Worm (Caenorhabditis elegans) whole organism, L1 larva: Measurements from ENCODE around the gene bgnt-1.5.

Experiments used
- C16A3.4 ChIP-seq: fragments of 150-350 bp; optimal IDR thresholded peaks from 2 replicates; lab custom pipeline; 2014; ENCODE audit warnings: missing biosample characterization, missing genetic modification characterization
- C34B4.2 ChIP-seq: sonication (generic microtip); optimal IDR thresholded peaks from 2 replicates; lab custom pipeline; 2017; ENCODE audit warnings: mild to moderate bottlenecking, missing genetic modification characterization, missing compliant biosample characterization
- aha-1 ChIP-seq: fragments of 150-350 bp; optimal IDR thresholded peaks from 2 replicates; lab custom pipeline; 2014; ENCODE audit warnings: missing biosample characterization, missing genetic modification characterization
- aly-2 ChIP-seq: fragments of 150-350 bp; optimal IDR thresholded peaks from 2 replicates; lab custom pipeline; 2014; ENCODE audit warnings: missing biosample characterization, missing genetic modification characterization
- blmp-1 ChIP-seq: fragments of 150-350 bp; optimal IDR thresholded peaks from 2 replicates; lab custom pipeline; 2014; ENCODE audit warnings: missing biosample characterization, missing genetic modification characterization
- ceh-63 ChIP-seq: fragments of 200-800 bp; sonication (Bioruptor generic); optimal IDR thresholded peaks from 2 replicates; lab custom pipeline; 2018; ENCODE audit warnings: mild to moderate bottlenecking, missing genetic modification characterization, missing compliant biosample characterization
- ceh-82 ChIP-seq, 3 experiments: fragments of 150-350 bp in 1 of 3; sonication (generic microtip) in 2 of 3; optimal IDR thresholded peaks; 2 replicates each; lab custom pipeline; 2014 to 2017; ENCODE audit warnings: missing biosample characterization in 3 of 3, missing genetic modification characterization in 3 of 3
- ceh-88 ChIP-seq: fragments of 200-800 bp; sonication (Bioruptor generic); IDR thresholded peaks from 2 replicates; pipeline ENCODE4 v1.3.6; 2022; ENCODE audit warnings: missing genetic modification characterization, missing compliant biosample characterization
- ces-1 ChIP-seq: fragments of 150-350 bp; optimal IDR thresholded peaks from 2 replicates; lab custom pipeline; 2014; ENCODE audit warnings: missing biosample characterization, missing genetic modification reagents, missing genetic modification characterization
- dpl-1 ChIP-seq, 3 experiments: fragments of 150-350 bp in 2 of 3; sonication (generic microtip) in 1 of 3; optimal IDR thresholded peaks; 2 replicates each; lab custom pipeline; 2014 to 2017; ENCODE audit warnings: missing biosample characterization in 3 of 3, missing genetic modification characterization in 3 of 3, missing genetic modification reagents in 3 of 3
- egl-13 ChIP-seq: sonication (generic microtip); optimal IDR thresholded peaks from 2 replicates; lab custom pipeline; 2016; ENCODE audit warnings: missing genotype, missing genetic modification reagents, missing genetic modification characterization, missing compliant biosample characterization
- egl-27 ChIP-seq, 2 experiments: fragments of 150-350 bp in 1 of 2; sonication (generic microtip); optimal IDR thresholded peaks; 3 replicates each; lab custom pipeline; 2017 to 2018; ENCODE audit warnings: missing biosample characterization in 2 of 2, missing genetic modification characterization in 2 of 2, missing genetic modification reagents in 2 of 2
- elt-2 ChIP-seq: sonication (generic microtip); optimal IDR thresholded peaks from 2 replicates; lab custom pipeline; 2016; ENCODE audit warnings: missing genetic modification characterization, mild to moderate bottlenecking, inconsistent platforms, missing compliant biosample characterization, missing genetic modification reagents
- elt-3 ChIP-seq, 6 experiments: fragments of 150-350 bp in 1 of 6; sonication (generic microtip); optimal IDR thresholded peaks; 2 replicates each; lab custom pipeline; 2017 to 2018; ENCODE audit warnings: missing biosample characterization in 6 of 6, missing genetic modification characterization in 6 of 6, inconsistent platforms in 1 of 6
- fkh-10 ChIP-seq: sonication (generic microtip); optimal IDR thresholded peaks from 2 replicates; lab custom pipeline; 2017; ENCODE audit warnings: missing biosample characterization, missing genetic modification reagents, missing genetic modification characterization
- fkh-8 ChIP-seq: sonication (generic microtip); optimal IDR thresholded peaks from 2 replicates; lab custom pipeline; 2016; ENCODE audit warnings: mild to moderate bottlenecking, missing genetic modification characterization, missing compliant biosample characterization
- hlh-4 ChIP-seq: sonication (generic microtip); optimal IDR thresholded peaks from 2 replicates; lab custom pipeline; 2016; ENCODE audit warnings: mild to moderate bottlenecking, missing genetic modification characterization, missing compliant biosample characterization
- irx-1 ChIP-seq: sonication (generic microtip); optimal IDR thresholded peaks from 2 replicates; lab custom pipeline; 2016; ENCODE audit warnings: missing genetic modification characterization, missing compliant biosample characterization
- jun-1 ChIP-seq: fragments of 150-350 bp; optimal IDR thresholded peaks from 2 replicates; lab custom pipeline; 2014; ENCODE audit warnings: missing biosample characterization, missing genetic modification reagents, missing genetic modification characterization
- lin-14 ChIP-seq: fragments of 200-800 bp; sonication (Bioruptor generic); optimal IDR thresholded peaks from 2 replicates; lab custom pipeline; 2018; ENCODE audit warnings: mild to moderate bottlenecking, missing genetic modification characterization, moderate library complexity, missing compliant biosample characterization
- lin-35 ChIP-seq, 2 experiments: fragments of 150-350 bp; optimal IDR thresholded peaks; 2 replicates each; lab custom pipeline; 2014; ENCODE audit warnings: missing biosample characterization in 2 of 2, missing genetic modification characterization in 2 of 2, missing genetic modification reagents in 2 of 2
- lin-39 ChIP-seq: fragments of 150-350 bp; optimal IDR thresholded peaks from 2 replicates; lab custom pipeline; 2014; ENCODE audit warnings: missing biosample characterization, missing genetic modification reagents, missing genetic modification characterization
- lsy-2 ChIP-seq, 2 experiments: fragments of 150-350 bp; optimal IDR thresholded peaks; 2 replicates each; lab custom pipeline; 2014; ENCODE audit warnings: missing biosample characterization in 2 of 2, missing genetic modification characterization in 2 of 2
- mab-9 ChIP-seq: fragments of 200-800 bp; sonication (Bioruptor generic); IDR thresholded peaks from 2 replicates; pipeline ENCODE4 v1.3.6; 2022; ENCODE audit warnings: missing genetic modification reagents, missing genetic modification characterization, missing compliant biosample characterization
- mdl-1 ChIP-seq, 2 experiments: fragments of 150-350 bp; optimal IDR thresholded peaks; 2 replicates each; lab custom pipeline; 2014 to 2017; ENCODE audit warnings: missing biosample characterization in 2 of 2, missing genetic modification characterization in 2 of 2, inconsistent platforms in 1 of 2
- nhr-11 ChIP-seq: fragments of 150-350 bp; optimal IDR thresholded peaks from 2 replicates; lab custom pipeline; 2014; ENCODE audit warnings: missing biosample characterization, missing genetic modification characterization
- nhr-19 ChIP-seq: fragments of 200-800 bp; sonication (Bioruptor generic); conservative IDR thresholded peaks from 2 replicates; pipeline ENCODE4 v1.3.6; 2022; ENCODE audit warnings: missing genetic modification characterization, missing compliant biosample characterization
- nhr-20 ChIP-seq: sonication (generic microtip); optimal IDR thresholded peaks from 2 replicates; lab custom pipeline; 2016; ENCODE audit warnings: mild to moderate bottlenecking, missing genetic modification characterization, missing compliant biosample characterization
- nhr-47 ChIP-seq: sonication (generic microtip); optimal IDR thresholded peaks from 2 replicates; lab custom pipeline; 2016; ENCODE audit warnings: mild to moderate bottlenecking, missing genetic modification characterization, moderate library complexity, missing compliant biosample characterization
- nhr-71 ChIP-seq: sonication (generic microtip); optimal IDR thresholded peaks from 2 replicates; lab custom pipeline; 2016; ENCODE audit warnings: mild to moderate bottlenecking, missing genetic modification characterization, moderate library complexity, missing compliant biosample characterization
- nhr-76 ChIP-seq: sonication (generic microtip); optimal IDR thresholded peaks from 2 replicates; lab custom pipeline; 2017; ENCODE audit warnings: missing biosample characterization, missing genetic modification characterization
- nhr-77 ChIP-seq: fragments of 150-350 bp; optimal IDR thresholded peaks from 2 replicates; lab custom pipeline; 2014; ENCODE audit warnings: missing biosample characterization, missing genetic modification characterization
- nhr-85 ChIP-seq: sonication (generic microtip); peaks from one replicate; lab custom pipeline; 2016; ENCODE audit warnings: missing genetic modification characterization, inconsistent platforms, missing compliant biosample characterization
- nhr-90 ChIP-seq: sonication (generic microtip); optimal IDR thresholded peaks from 2 replicates; lab custom pipeline; 2016; ENCODE audit warnings: mild to moderate bottlenecking, missing genetic modification characterization, missing compliant biosample characterization; ENCODE audit not compliant: poor library complexity
- pax-3 ChIP-seq: fragments of 200-800 bp; sonication (Bioruptor generic); optimal IDR thresholded peaks from 2 replicates; lab custom pipeline; 2018; ENCODE audit warnings: mild to moderate bottlenecking, missing genetic modification characterization, moderate library complexity, missing compliant biosample characterization
- pqm-1 ChIP-seq: sonication (generic microtip); optimal IDR thresholded peaks from 3 replicates; lab custom pipeline; 2017; ENCODE audit warnings: missing biosample characterization, missing genetic modification characterization
- rnt-1 ChIP-seq: sonication (generic microtip); optimal IDR thresholded peaks from 2 replicates; lab custom pipeline; 2016; ENCODE audit warnings: mild to moderate bottlenecking, missing genetic modification characterization, moderate library complexity, missing compliant biosample characterization
- snpc-4 ChIP-seq: fragments of 150-350 bp; optimal IDR thresholded peaks from 2 replicates; lab custom pipeline; 2014; ENCODE audit warnings: missing biosample characterization, missing genetic modification characterization
- snu-23 ChIP-seq: sonication (generic microtip); optimal IDR thresholded peaks from 2 replicates; lab custom pipeline; 2016; ENCODE audit warnings: missing genetic modification characterization, missing compliant biosample characterization
- sup-37 ChIP-seq: fragments of 200-800 bp; sonication (Bioruptor generic); optimal IDR thresholded peaks from 2 replicates; lab custom pipeline; 2018; ENCODE audit warnings: mild to moderate bottlenecking, missing genetic modification characterization, missing compliant biosample characterization
- swsn-7 ChIP-seq: sonication (generic microtip); optimal IDR thresholded peaks from 2 replicates; lab custom pipeline; 2016; ENCODE audit warnings: missing genetic modification characterization, missing compliant biosample characterization
- tbx-2 ChIP-seq: sonication (generic microtip); optimal IDR thresholded peaks from 2 replicates; lab custom pipeline; 2016; ENCODE audit warnings: missing genetic modification characterization, missing compliant biosample characterization
- unc-130 ChIP-seq: fragments of 150-350 bp; optimal IDR thresholded peaks from 2 replicates; lab custom pipeline; 2017; ENCODE audit warnings: missing biosample characterization, missing genetic modification characterization, inconsistent platforms
- unc-62 ChIP-seq: fragments of 150-350 bp; optimal IDR thresholded peaks from 2 replicates; lab custom pipeline; 2014; ENCODE audit warnings: missing biosample characterization, missing genetic modification reagents, missing genetic modification characterization
- unc-86 ChIP-seq: sonication (generic microtip); optimal IDR thresholded peaks from 2 replicates; lab custom pipeline; 2016; ENCODE audit warnings: missing genetic modification characterization, missing compliant biosample characterization
- vab-15 ChIP-seq: sonication (generic microtip); optimal IDR thresholded peaks from 2 replicates; lab custom pipeline; 2017; ENCODE audit warnings: missing genotype, mild to moderate bottlenecking, missing genetic modification characterization, missing compliant biosample characterization
- xbp-1 ChIP-seq: sonication (generic microtip); optimal IDR thresholded peaks from 2 replicates; lab custom pipeline; 2016; ENCODE audit warnings: missing genetic modification characterization, missing compliant biosample characterization
- zip-4 ChIP-seq: fragments of 200-800 bp; sonication (Bioruptor generic); optimal IDR thresholded peaks from 2 replicates; lab custom pipeline; 2018; ENCODE audit warnings: mild to moderate bottlenecking, missing genetic modification characterization, moderate library complexity, missing compliant biosample characterization
- ztf-4 ChIP-seq: fragments of 150-350 bp; optimal IDR thresholded peaks from 2 replicates; lab custom pipeline; 2014; ENCODE audit warnings: missing biosample characterization, missing genetic modification characterization

The bgnt-1.5 gene

DNA sequence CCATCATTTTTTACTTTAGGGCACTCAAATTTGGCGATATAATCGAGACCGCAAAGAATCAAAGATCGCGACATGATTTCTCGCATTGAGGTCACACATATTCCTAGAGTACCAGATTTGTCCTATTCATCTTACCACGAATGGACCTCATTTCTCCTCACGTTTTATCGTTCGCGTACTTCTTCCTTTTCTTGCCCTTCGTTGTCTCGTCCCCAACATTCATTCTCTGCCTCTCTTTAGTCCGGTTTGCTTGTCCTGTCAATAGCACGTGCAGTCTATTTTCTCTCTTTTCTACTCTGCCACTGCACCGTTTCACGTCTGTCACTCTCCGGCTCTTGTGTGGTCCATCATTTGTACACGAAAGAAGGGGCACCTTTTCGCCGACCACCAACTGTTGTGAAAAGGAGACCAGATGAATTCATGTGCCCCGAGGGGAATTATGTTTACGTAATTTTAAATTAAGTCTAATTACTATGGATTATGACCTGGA, 19.2 kb upstream of the bgnt-1.5 start (continued):
- TF ChIP-seq irx-1 (tag; lab: Kevin White, UChicago) = peak; percentile 35
- TF ChIP-seq unc-62 (GFP tag; lab: Kevin White, UChicago) = no peak
- peak; percentile 64 to 74 for TF ChIP-seq lin-35 (GFP tag; optimal IDR thresholded peaks at IDR 0.05; lab: Kevin White, UChicago)
- peak in 1 of 2 experiments; percentile 63 for TF ChIP-seq egl-27 (tag; optimal IDR thresholded peaks at IDR 0.05; lab: Kevin White, UChicago)
- peak; percentile 86 to 97 for TF ChIP-seq mdl-1 (tag; optimal IDR thresholded peaks at IDR 0.05; lab: Kevin White, UChicago)
- TF ChIP-seq fkh-8 (tag; lab: Kevin White, UChicago) = peak; percentile 53
- TF ChIP-seq nhr-47 (tag; lab: Kevin White, UChicago) = peak; percentile 69
- no peak for TF ChIP-seq nhr-11 (tag; lab: Kevin White, UChicago)
- TF ChIP-seq ztf-4 (tag; lab: Kevin White, UChicago) = peak; percentile 9
- 0 out of 2 replicates have a peak, but pooled peaks have one; percentile 19 for TF ChIP-seq mab-9 (GFP tag; lab: Robert Waterston, UW)
- peak; percentile 84 for TF ChIP-seq snu-23
- TF ChIP-seq tbx-2 (tag; lab: Kevin White, UChicago) = peak; percentile 67
- peak; percentile 87 for TF ChIP-seq nhr-85 (tag; lab: Kevin White, UChicago)
- TF ChIP-seq nhr-76 (tag; lab: Kevin White, UChicago) = no peak
- peak; percentile 54 to 66 for TF ChIP-seq lsy-2 (tag; optimal IDR thresholded peaks at IDR 0.05; lab: Kevin White, UChicago)
- no peak for TF ChIP-seq pqm-1 (tag; lab: Kevin White, UChicago)
- TF ChIP-seq fkh-10 = peak; percentile 8
- TF ChIP-seq aha-1 (tag; lab: Kevin White, UChicago) = peak; percentile 26
- TF ChIP-seq C34B4.2 = no peak
- peak; percentile 65 for TF ChIP-seq nhr-19 (GFP tag; lab: Robert Waterston, UW)
- TF ChIP-seq elt-3 (tag; optimal IDR thresholded peaks at IDR 0.05; lab: Kevin White, UChicago) = peak in 2 of 6 experiments; percentile 8 to 28
- TF ChIP-seq ceh-88 (GFP tag; lab: Robert Waterston, UW) = no peak
- TF ChIP-seq hlh-4 (tag; lab: Kevin White, UChicago) = no peak
- TF ChIP-seq nhr-71 (tag; lab: Kevin White, UChicago) = peak; percentile 89
- peak; percentile 62 for TF ChIP-seq xbp-1 (tag; lab: Kevin White, UChicago)
- peak; percentile 39 for TF ChIP-seq vab-15
- TF ChIP-seq zip-4 (GFP tag; lab: Kevin White, UChicago) = no peak

DNA sequence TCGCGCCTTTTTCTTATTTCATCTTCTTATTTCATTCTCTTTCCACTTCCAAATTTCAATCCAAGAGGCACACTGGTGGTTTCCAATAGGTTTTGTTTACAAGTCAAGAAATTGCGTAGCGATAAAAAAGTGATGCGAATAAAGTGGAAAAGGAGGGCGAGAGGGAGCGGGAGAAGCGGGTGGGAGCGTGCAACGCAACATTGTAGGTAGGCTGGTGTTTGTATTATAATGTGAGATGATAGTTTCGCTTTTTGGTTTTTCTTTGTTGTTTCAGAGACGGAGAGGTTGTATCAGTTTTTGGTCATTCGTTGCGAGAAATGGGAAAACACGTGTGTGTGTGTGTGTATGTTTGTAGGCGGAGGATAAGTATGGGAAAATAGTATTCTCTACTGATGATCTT, 18.0 kb upstream of the bgnt-1.5 start:
- TF ChIP-seq tbx-2 (tag; lab: Kevin White, UChicago) (peak; percentile 58), jun-1 (no peak), aly-2 (no peak), nhr-20 (tag; lab: Kevin White, UChicago) (peak; percentile 89), fkh-10 (no peak), nhr-19 (GFP tag; lab: Robert Waterston, UW) (peak; percentile 29; the same call in 1 of the 2 replicates), ces-1 (GFP tag; lab: Kevin White, UChicago) (no peak), ceh-63 (no peak), elt-2 (tag; lab: Kevin White, UChicago) (peak; percentile 76), blmp-1 (peak; percentile 91), snu-23 (peak; percentile 75), dpl-1 (GFP tag; optimal IDR thresholded peaks at IDR 0.05; lab: Kevin White, UChicago) (peak in 1 of 3 experiments; percentile 7), lin-39 (tag; lab: Kevin White, UChicago) (no peak), pax-3 (tag; lab: Kevin White, UChicago) (no peak), unc-62 (GFP tag; lab: Kevin White, UChicago) (no peak), rnt-1 (tag; lab: Kevin White, UChicago) (peak; percentile 23), lsy-2 (tag; optimal IDR thresholded peaks at IDR 0.05; lab: Kevin White, UChicago) (peak in 1 of 2 experiments; percentile 30), ceh-82 (tag; optimal IDR thresholded peaks at IDR 0.05; lab: Kevin White, UChicago) (peak in 1 of 3 experiments; percentile 6), egl-13 (tag; lab: Kevin White, UChicago) (no peak), unc-86 (tag; lab: Kevin White, UChicago) (no peak), C16A3.4 (tag; lab: Kevin White, UChicago) (peak; percentile 53), nhr-71 (tag; lab: Kevin White, UChicago) (peak; percentile 74), lin-14 (peak; percentile 85), unc-130 (tag; lab: Kevin White, UChicago) (peak; percentile 63), nhr-85 (tag; lab: Kevin White, UChicago) (peak; percentile 95), swsn-7 (tag; lab: Kevin White, UChicago) (peak; percentile 25), snpc-4 (tag; lab: Kevin White, UChicago) (no peak), lin-35 (GFP tag; optimal IDR thresholded peaks at IDR 0.05; lab: Kevin White, UChicago) (peak in 1 of 2 experiments; percentile 64), nhr-77 (peak; percentile 64), aha-1 (tag; lab: Kevin White, UChicago) (no peak), sup-37 (no peak), nhr-90 (tag; lab: Kevin White, UChicago) (peak; percentile 64), egl-27 (tag; optimal IDR thresholded peaks at IDR 0.05; lab: Kevin White, UChicago) (peak; percentile 27 to 33)
